Worm (Caenorhabditis elegans) whole organism, young adult: Measurements from ENCODE around the gene K01A2.6.

Experiments
- B0261.1 ChIP-seq: sonication (generic microtip); optimal IDR thresholded peaks from 2 replicates; lab custom pipeline; 2016; ENCODE audit warnings: mild to moderate bottlenecking, missing genetic modification characterization, moderate library complexity, missing compliant biosample characterization
- B0336.3 ChIP-seq: fragments of 200-800 bp; sonication (Bioruptor generic); IDR thresholded peaks from 2 replicates; pipeline ENCODE4 v1.3.6; 2022; ENCODE audit warnings: missing genetic modification characterization, missing compliant biosample characterization
- D2030.7 ChIP-seq: fragments of 200-800 bp; sonication (Bioruptor generic); IDR thresholded peaks from 2 replicates; pipeline ENCODE4 v1.3.6; 2022; ENCODE audit warnings: missing genetic modification reagents, missing genetic modification characterization, missing compliant biosample characterization
- F33H1.4 ChIP-seq: fragments of 200-800 bp; sonication (Bioruptor generic); IDR thresholded peaks from 2 replicates; pipeline ENCODE4 v1.3.6; 2022; ENCODE audit warnings: missing genetic modification reagents, missing genetic modification characterization, missing compliant biosample characterization
- F49E8.2 ChIP-seq: sonication (generic microtip); optimal IDR thresholded peaks from 3 replicates; lab custom pipeline; 2017; ENCODE audit warnings: missing genetic modification characterization, mild to moderate bottlenecking, missing compliant biosample characterization, antibody characterized with exemption, moderate library complexity; ENCODE audit not compliant: insufficient read depth
- F52B5.7 ChIP-seq: sonication (generic microtip); optimal IDR thresholded peaks from 2 replicates; lab custom pipeline; 2016; ENCODE audit warnings: mild to moderate bottlenecking, missing genetic modification characterization, missing compliant biosample characterization
- Y67H2A.10 ChIP-seq: fragments of 200-800 bp; sonication (Bioruptor generic); conservative IDR thresholded peaks from 2 replicates; pipeline ENCODE4 v1.3.6; 2022; ENCODE audit warnings: missing genetic modification reagents, missing genetic modification characterization, missing compliant biosample characterization
- attf-5 ChIP-seq: fragments of 200-800 bp; sonication (Bioruptor generic); optimal IDR thresholded peaks from 2 replicates; lab custom pipeline; 2018; ENCODE audit warnings: mild to moderate bottlenecking, missing genetic modification characterization, missing compliant biosample characterization
- ceh-58 ChIP-seq: fragments of 200-800 bp; sonication (Bioruptor generic); IDR thresholded peaks from 2 replicates; pipeline ENCODE4 v1.3.6; 2022; ENCODE audit warnings: missing genetic modification characterization, missing compliant biosample characterization
- dpl-1 ChIP-seq: fragments of 150-350 bp; optimal IDR thresholded peaks from 2 replicates; lab custom pipeline; 2014; ENCODE audit warnings: missing biosample characterization, missing genetic modification reagents, missing genetic modification characterization
- gei-17 ChIP-seq: fragments of 200-800 bp; sonication (Bioruptor generic); optimal IDR thresholded peaks from 2 replicates; lab custom pipeline; 2018; ENCODE audit warnings: mild to moderate bottlenecking, missing genetic modification characterization, missing compliant biosample characterization
- lin-40 ChIP-seq: sonication (generic microtip); optimal IDR thresholded peaks from 2 replicates; lab custom pipeline; 2016; ENCODE audit warnings: missing genetic modification characterization, mild to moderate bottlenecking, missing compliant biosample characterization, missing genotype, missing genetic modification reagents
- mes-4 ChIP-seq: sonication (generic microtip); optimal IDR thresholded peaks from 2 replicates; lab custom pipeline; 2016; ENCODE audit warnings: missing genotype, missing genetic modification characterization, missing compliant biosample characterization
- nhr-27 ChIP-seq: fragments of 200-800 bp; sonication (Bioruptor generic); optimal IDR thresholded peaks from 2 replicates; lab custom pipeline; 2018; ENCODE audit warnings: mild to moderate bottlenecking, missing genetic modification characterization, moderate library complexity, missing compliant biosample characterization
- rec-8 ChIP-seq, 2 experiments: sonication (generic microtip); optimal IDR thresholded peaks; 2 replicates each; lab custom pipeline; 2016; ENCODE audit warnings: mild to moderate bottlenecking in 2 of 2, missing genetic modification characterization in 2 of 2, missing genetic modification reagents in 2 of 2, missing genotype in 2 of 2, missing biosample characterization in 1 of 2, missing compliant biosample characterization in 1 of 2, moderate library complexity in 1 of 2
- snpc-4 ChIP-seq, 5 experiments: fragments of 150-350 bp in 1 of 5; sonication (generic microtip) in 4 of 5; optimal IDR thresholded peaks; 2 replicates each; lab custom pipeline; 2014 to 2018; ENCODE audit warnings: missing genetic modification characterization in 5 of 5, missing biosample characterization in 3 of 5, antibody characterized with exemption in 2 of 5, mild to moderate bottlenecking in 2 of 5, missing compliant biosample characterization in 2 of 5, missing genotype in 2 of 5, moderate library complexity in 2 of 5, missing genetic modification reagents in 1 of 5
- zim-3 ChIP-seq: sonication (generic microtip); optimal IDR thresholded peaks from 2 replicates; lab custom pipeline; 2017; ENCODE audit warnings: mild to moderate bottlenecking, missing genetic modification characterization, moderate library complexity, missing compliant biosample characterization
- ztf-26 ChIP-seq: sonication (generic microtip); optimal IDR thresholded peaks from 2 replicates; lab custom pipeline; 2017; ENCODE audit warnings: missing genetic modification characterization, missing compliant biosample characterization

Gene K01A2.6

ce11 chrII:347734-348133 lies 48.0 kb downstream of the K01A2.6 start, which contains the start of gene D1069.3 (continued):
- TF ChIP-seq gei-17 = no peak
- TF ChIP-seq lin-40 (tag; lab: Kevin White, UChicago) = no peak
- TF ChIP-seq B0261.1 (tag; lab: Kevin White, UChicago) = no peak
- TF ChIP-seq B0336.3 (GFP tag; lab: Robert Waterston, UW) = no peak
- TF ChIP-seq F52B5.7 (tag; lab: Kevin White, UChicago) = no peak
- no peak for TF ChIP-seq zim-3 (tag; lab: Kevin White, UChicago)

- TF ChIP-seq nhr-27 (tag; lab: Kevin White, UChicago) = no peak
- no peak for TF ChIP-seq Y67H2A.10
- no peak for TF ChIP-seq dpl-1 (GFP tag; lab: Kevin White, UChicago)
- no peak for TF ChIP-seq F33H1.4 (GFP tag; lab: Robert Waterston, UW)
- TF ChIP-seq ceh-58 (GFP tag; lab: Robert Waterston, UW) = no peak
- no peak for TF ChIP-seq snpc-4 (GFP tag; optimal IDR thresholded peaks at IDR 0.05; lab: Kevin White, UChicago)
- TF ChIP-seq snpc-4 (tag; optimal IDR thresholded peaks at IDR 0.05; lab: Kevin White, UChicago) = no peak
- TF ChIP-seq rec-8 (tag; optimal IDR thresholded peaks at IDR 0.05; lab: Kevin White, UChicago) = no peak
- no peak for TF ChIP-seq attf-5 (GFP tag; lab: Kevin White, UChicago)
- no peak for TF ChIP-seq F49E8.2 (tag; lab: Kevin White, UChicago)
- no peak for TF ChIP-seq F52B5.7 (tag; lab: Kevin White, UChicago)
- TF ChIP-seq mes-4 (tag; lab: Kevin White, UChicago) = no peak
- no peak for TF ChIP-seq D2030.7
- TF ChIP-seq ztf-26 (tag; lab: Kevin White, UChicago) = no peak
Measured at ce11 chrII:349749-350148, 50.0 kb downstream of the K01A2.6 start.
